Fruit fly (Drosophila melanogaster) whole organism, embryonic: ENCODE results near the gene CG33060.
A peak's percentile ranks its signal among the peaks of the same experiment; 100 is the strongest.

Experiments used
- Atf6 ChIP-seq: fragments of 200-800 bp; sonication (Bioruptor generic); IDR thresholded peaks from 2 replicates; pipeline ENCODE4 v1.3.6; 2022; ENCODE audit warnings: missing biosample characterization, missing genetic modification characterization
- B-H2 ChIP-seq: fragments of 200-800 bp; sonication (Bioruptor generic); optimal IDR thresholded peaks from 2 replicates; lab custom pipeline; 2018; ENCODE audit warnings: missing biosample characterization, mild to moderate bottlenecking, missing genetic modification characterization
- BtbVII ChIP-seq: fragments of 200-800 bp; sonication (Bioruptor generic); optimal IDR thresholded peaks from 3 replicates; lab custom pipeline; 2017; ENCODE audit warnings: missing biosample characterization, mild to moderate bottlenecking, missing genetic modification characterization
- CG10462 ChIP-seq: fragments of 200-800 bp; sonication (Bioruptor generic); optimal IDR thresholded peaks from 2 replicates; lab custom pipeline; 2016; ENCODE audit warnings: missing biosample characterization, missing genetic modification characterization
- CG10654 ChIP-seq: fragments of 200-800 bp; sonication (Bioruptor generic); optimal IDR thresholded peaks from 2 replicates; lab custom pipeline; 2016; ENCODE audit warnings: missing biosample characterization, missing genetic modification characterization
- CG11504 ChIP-seq: fragments of 200-800 bp; sonication (Bioruptor generic); optimal IDR thresholded peaks from 3 replicates; lab custom pipeline; 2019; ENCODE audit warnings: missing biosample characterization, mild to moderate bottlenecking, missing genetic modification characterization, moderate library complexity
- CG13775 ChIP-seq: fragments of 200-800 bp; sonication (Bioruptor generic); optimal IDR thresholded peaks from 3 replicates; lab custom pipeline; 2017; ENCODE audit warnings: missing biosample characterization, mild to moderate bottlenecking, missing genetic modification characterization
- CG15479 ChIP-seq: fragments of 200-800 bp; sonication (Bioruptor generic); optimal IDR thresholded peaks from 3 replicates; lab custom pipeline; 2019; ENCODE audit warnings: missing biosample characterization, mild to moderate bottlenecking, missing genetic modification characterization, moderate library complexity
- CG15601 ChIP-seq: fragments of 200-800 bp; sonication (Bioruptor generic); optimal IDR thresholded peaks from 3 replicates; lab custom pipeline; 2019; ENCODE audit warnings: missing biosample characterization, mild to moderate bottlenecking, missing genetic modification characterization, moderate library complexity
- CG17328 ChIP-seq: fragments of 200-800 bp; sonication (Bioruptor generic); IDR thresholded peaks from 2 replicates; pipeline ENCODE4 v1.3.6; 2022; ENCODE audit warnings: missing biosample characterization, missing genetic modification characterization
- CG30020 ChIP-seq: fragments of 200-800 bp; optimal IDR thresholded peaks from 2 replicates; lab custom pipeline; 2019; ENCODE audit warnings: missing biosample characterization, mild to moderate bottlenecking, missing genetic modification characterization, moderate library complexity
- CG3065 ChIP-seq: fragments of 200-800 bp; sonication (Bioruptor generic); optimal IDR thresholded peaks from 2 replicates; lab custom pipeline; 2016; ENCODE audit warnings: missing biosample characterization, missing genetic modification characterization
- CG5953 ChIP-seq: fragments of 200-800 bp; sonication (Bioruptor generic); IDR thresholded peaks from 2 replicates; pipeline ENCODE4 v1.3.6; 2022; ENCODE audit warnings: missing biosample characterization, missing genetic modification characterization
- CG6683 ChIP-seq: fragments of 200-800 bp; sonication (Bioruptor generic); optimal IDR thresholded peaks from 2 replicates; lab custom pipeline; 2017; ENCODE audit warnings: missing biosample characterization, mild to moderate bottlenecking, missing genetic modification characterization, missing genetic modification reagents
- CG7271 ChIP-seq: fragments of 200-800 bp; sonication (Bioruptor generic); optimal IDR thresholded peaks from 2 replicates; lab custom pipeline; 2018; ENCODE audit warnings: missing biosample characterization, mild to moderate bottlenecking, missing genetic modification characterization, moderate library complexity
- CG7928 ChIP-seq: fragments of 200-800 bp; sonication (Bioruptor generic); optimal IDR thresholded peaks from 2 replicates; lab custom pipeline; 2017; ENCODE audit warnings: missing biosample characterization, mild to moderate bottlenecking, missing genetic modification characterization
- Dad ChIP-seq: fragments of 200-800 bp; sonication (Bioruptor generic); optimal IDR thresholded peaks from 3 replicates; lab custom pipeline; 2016; ENCODE audit warnings: missing biosample characterization, missing genetic modification characterization
- Deaf1 ChIP-seq: fragments of 200-800 bp; optimal IDR thresholded peaks from 3 replicates; lab custom pipeline; 2019; ENCODE audit warnings: missing biosample characterization, mild to moderate bottlenecking, missing genetic modification characterization, moderate library complexity
- Dip3 ChIP-seq: fragments of 200-800 bp; sonication (Bioruptor generic); optimal IDR thresholded peaks from 3 replicates; lab custom pipeline; 2016; ENCODE audit warnings: missing biosample characterization, missing genetic modification characterization
- Dref ChIP-seq: fragments of 200-800 bp; sonication (Bioruptor generic); IDR thresholded peaks from 2 replicates; pipeline ENCODE4 v1.3.6; 2022; ENCODE audit warnings: missing biosample characterization, missing genetic modification characterization
- HmgD ChIP-seq: fragments of 200-800 bp; sonication (Bioruptor generic); optimal IDR thresholded peaks from 3 replicates; lab custom pipeline; 2016; ENCODE audit warnings: missing biosample characterization, missing genetic modification characterization
- Hr51 ChIP-seq, 2 experiments: fragments of 200-800 bp; sonication (Bioruptor generic); optimal IDR thresholded peaks; 2 replicates in 1 of 2; 3 replicates in 1 of 2; lab custom pipeline; 2016 to 2018; ENCODE audit warnings: missing biosample characterization in 2 of 2, missing genetic modification characterization in 2 of 2, mild to moderate bottlenecking in 1 of 2, moderate library complexity in 1 of 2
- Mes4 ChIP-seq: fragments of 200-800 bp; sonication (Bioruptor generic); optimal IDR thresholded peaks from 2 replicates; lab custom pipeline; 2016; ENCODE audit warnings: missing biosample characterization, missing genetic modification characterization
- Oli ChIP-seq: fragments of 200-800 bp; sonication (Bioruptor generic); optimal IDR thresholded peaks from 2 replicates; lab custom pipeline; 2018; ENCODE audit warnings: missing biosample characterization, mild to moderate bottlenecking, missing genetic modification characterization, moderate library complexity
- Opbp ChIP-seq: fragments of 200-800 bp; sonication (Bioruptor generic); IDR thresholded peaks from 3 replicates; pipeline ENCODE4 v1.3.6; 2022; ENCODE audit warnings: missing biosample characterization, missing genetic modification characterization; ENCODE audit not compliant: partially characterized antibody
- PHDP ChIP-seq: fragments of 200-800 bp; sonication (Bioruptor generic); optimal IDR thresholded peaks from 3 replicates; lab custom pipeline; 2018; ENCODE audit warnings: missing biosample characterization, mild to moderate bottlenecking, missing genetic modification characterization, moderate library complexity
- Pdp1 ChIP-seq, 2 experiments: fragments of 200-800 bp; sonication (Bioruptor generic); optimal IDR thresholded peaks; 3 replicates each; lab custom pipeline; 2016; ENCODE audit warnings: missing biosample characterization in 2 of 2, missing genetic modification characterization in 2 of 2, mild to moderate bottlenecking in 1 of 2, moderate library complexity in 1 of 2
- Rx ChIP-seq: fragments of 200-800 bp; sonication (Bioruptor generic); IDR thresholded peaks from 2 replicates; pipeline ENCODE4 v1.3.6; 2022; ENCODE audit warnings: missing biosample characterization, missing genetic modification characterization
- Sox102F ChIP-seq: fragments of 200-800 bp; sonication (Bioruptor generic); optimal IDR thresholded peaks from 2 replicates; lab custom pipeline; 2018; ENCODE audit warnings: missing biosample characterization, mild to moderate bottlenecking, missing genetic modification characterization, moderate library complexity
- Xbp1 ChIP-seq: fragments of 200-800 bp; sonication (Bioruptor generic); optimal IDR thresholded peaks from 3 replicates; lab custom pipeline; 2016; ENCODE audit warnings: missing biosample characterization, mild to moderate bottlenecking, missing genetic modification characterization
- ac ChIP-seq: fragments of 200-800 bp; sonication (Bioruptor generic); optimal IDR thresholded peaks from 3 replicates; lab custom pipeline; 2017; ENCODE audit warnings: missing biosample characterization, mild to moderate bottlenecking, missing genetic modification characterization
- ase ChIP-seq: fragments of 200-800 bp; sonication (Bioruptor generic); IDR thresholded peaks from 3 replicates; pipeline ENCODE4 v1.3.6; 2022; ENCODE audit warnings: missing biosample characterization, missing genetic modification characterization
- bbx ChIP-seq: fragments of 200-800 bp; sonication (Bioruptor generic); IDR thresholded peaks from 2 replicates; pipeline ENCODE4 v1.3.6; 2022; ENCODE audit warnings: missing biosample characterization, missing genetic modification characterization; ENCODE audit not compliant: partially characterized antibody
- btn ChIP-seq: fragments of 200-800 bp; sonication (Bioruptor generic); optimal IDR thresholded peaks from 2 replicates; lab custom pipeline; 2016; ENCODE audit warnings: missing biosample characterization, missing genetic modification characterization
- cas ChIP-seq: fragments of 200-800 bp; sonication (Bioruptor generic); IDR thresholded peaks from 2 replicates; pipeline ENCODE4 v1.3.6; 2022; ENCODE audit warnings: missing biosample characterization, missing genetic modification characterization
- dmrt99B ChIP-seq: fragments of 200-800 bp; sonication (Bioruptor generic); optimal IDR thresholded peaks from 2 replicates; lab custom pipeline; 2018; ENCODE audit warnings: missing biosample characterization, mild to moderate bottlenecking, missing genetic modification characterization, moderate library complexity
- fd3F ChIP-seq: fragments of 200-800 bp; sonication (Bioruptor generic); optimal IDR thresholded peaks from 2 replicates; lab custom pipeline; 2018; ENCODE audit warnings: missing biosample characterization, mild to moderate bottlenecking, missing genetic modification characterization, moderate library complexity
- fru ChIP-seq: fragments of >200 bp; optimal IDR thresholded peaks from 2 replicates; lab custom pipeline; 2017
- gem ChIP-seq: fragments of 200-800 bp; sonication (Bioruptor generic); optimal IDR thresholded peaks from 2 replicates; lab custom pipeline; 2019; ENCODE audit warnings: missing biosample characterization, mild to moderate bottlenecking, missing genetic modification characterization, moderate library complexity
- jumu ChIP-seq: fragments of 200-800 bp; sonication (Bioruptor generic); optimal IDR thresholded peaks from 3 replicates; lab custom pipeline; 2016; ENCODE audit warnings: missing biosample characterization, missing genetic modification characterization
- kni ChIP-seq: fragments of 200-800 bp; sonication (Bioruptor generic); optimal IDR thresholded peaks from 3 replicates; lab custom pipeline; 2017; ENCODE audit warnings: mild to moderate bottlenecking, missing biosample characterization, missing genetic modification reagents, missing genetic modification characterization
- maf-S ChIP-seq: fragments of 200-800 bp; sonication (Bioruptor generic); optimal IDR thresholded peaks from 2 replicates; lab custom pipeline; 2016; ENCODE audit warnings: missing biosample characterization, missing genetic modification characterization
- mirr ChIP-seq: fragments of 200-800 bp; sonication (Bioruptor generic); optimal IDR thresholded peaks from 3 replicates; lab custom pipeline; 2018; ENCODE audit warnings: missing biosample characterization, mild to moderate bottlenecking, missing genetic modification characterization
- odd ChIP-seq: fragments of 200-800 bp; sonication (Bioruptor generic); optimal IDR thresholded peaks from 2 replicates; lab custom pipeline; 2017; ENCODE audit warnings: missing biosample characterization, mild to moderate bottlenecking, missing genetic modification characterization
- sisA ChIP-seq: fragments of 200-800 bp; sonication (Bioruptor generic); IDR thresholded peaks from 2 replicates; pipeline ENCODE4 v1.3.6; 2022; ENCODE audit warnings: missing biosample characterization, missing genetic modification characterization
- slbo ChIP-seq: fragments of 200-800 bp; sonication (Bioruptor generic); IDR thresholded peaks from 2 replicates; pipeline ENCODE4 v1.3.6; 2022; ENCODE audit warnings: missing biosample characterization, missing genetic modification characterization
- slp2 ChIP-seq: fragments of 200-800 bp; sonication (Bioruptor generic); optimal IDR thresholded peaks from 2 replicates; lab custom pipeline; 2016; ENCODE audit warnings: missing biosample characterization, missing genetic modification characterization
- tap ChIP-seq: fragments of 200-800 bp; optimal IDR thresholded peaks from 3 replicates; lab custom pipeline; 2019; ENCODE audit warnings: missing biosample characterization, mild to moderate bottlenecking, missing genetic modification characterization, moderate library complexity
- toy ChIP-seq: fragments of 200-800 bp; sonication (Bioruptor generic); IDR thresholded peaks from 2 replicates; pipeline ENCODE4 v1.3.6; 2022; ENCODE audit warnings: missing biosample characterization, missing genetic modification characterization
- zen ChIP-seq: fragments of 200-800 bp; sonication (Bioruptor generic); optimal IDR thresholded peaks from 3 replicates; lab custom pipeline; 2018; ENCODE audit warnings: missing biosample characterization, mild to moderate bottlenecking, missing genetic modification characterization, moderate library complexity

CG33060 gene

dm6 chr3L:16305820-16306650, 24.8 kb upstream of the CG33060 start, which contains the start of the genes CG13043 and CG13063 (continued):
- no peak for TF ChIP-seq maf-S (GFP tag; lab: Kevin White, UChicago)
- TF ChIP-seq gem (tag; lab: Kevin White, UChicago), result peak; percentile 59
- TF ChIP-seq Opbp (GFP tag; lab: Robert Waterston, UW), result no peak
- TF ChIP-seq btn (GFP tag; lab: Kevin White, UChicago), result no peak
- TF ChIP-seq toy (GFP tag; lab: Robert Waterston, UW), result no peak
- TF ChIP-seq CG6683, result no peak
- no peak for TF ChIP-seq cas (GFP tag; lab: Robert Waterston, UW)
- TF ChIP-seq CG13775 (GFP tag; lab: Kevin White, UChicago), result no peak
- TF ChIP-seq Sox102F (GFP tag; lab: Kevin White, UChicago), result peak; percentile 35
- no peak for TF ChIP-seq CG7928 (GFP tag; lab: Kevin White, UChicago)
- TF ChIP-seq mirr (GFP tag; lab: Kevin White, UChicago), result no peak
- TF ChIP-seq zen (tag; lab: Kevin White, UChicago), result no peak
- TF ChIP-seq sisA (GFP tag; lab: Robert Waterston, UW), result no peak
- TF ChIP-seq B-H2 (GFP tag; lab: Kevin White, UChicago), result no peak
- no peak for TF ChIP-seq ac
- TF ChIP-seq bbx (GFP tag; lab: Robert Waterston, UW), result no peak
- peak; percentile 18 for TF ChIP-seq Deaf1 (tag; lab: Kevin White, UChicago)
- TF ChIP-seq Hr51 (GFP tag; optimal IDR thresholded peaks at IDR 0.05; lab: Kevin White, UChicago), result peak in 1 of 2 experiments; percentile 37
- no peak for TF ChIP-seq ase (GFP tag; lab: Robert Waterston, UW)
- TF ChIP-seq Dad (GFP tag; lab: Kevin White, UChicago), result no peak
- TF ChIP-seq kni (GFP tag; lab: Kevin White, UChicago), result no peak
- peak; percentile 2 for TF ChIP-seq dmrt99B (tag; lab: Kevin White, UChicago)
- no peak for TF ChIP-seq slbo (GFP tag; lab: Robert Waterston, UW)
- TF ChIP-seq PHDP (tag; lab: Kevin White, UChicago), result peak; percentile 3
- no peak for TF ChIP-seq CG3065 (GFP tag; lab: Kevin White, UChicago)
- TF ChIP-seq tap (tag; lab: Kevin White, UChicago), result peak; percentile 22
- TF ChIP-seq Oli (tag; lab: Kevin White, UChicago), result peak; percentile 22
- no peak for TF ChIP-seq fd3F (GFP tag; lab: Kevin White, UChicago)
- TF ChIP-seq Dref (GFP tag; lab: Robert Waterston, UW), result no peak
- no peak for TF ChIP-seq CG10462 (GFP tag; lab: Kevin White, UChicago)
- TF ChIP-seq CG15601 (tag; lab: Kevin White, UChicago), result no peak
- no peak for TF ChIP-seq slp2 (GFP tag; lab: Kevin White, UChicago)
- TF ChIP-seq CG30020 (tag; lab: Kevin White, UChicago), result no peak
- TF ChIP-seq CG5953 (GFP tag; lab: Robert Waterston, UW), result no peak
- TF ChIP-seq Atf6 (GFP tag; lab: Robert Waterston, UW), result peak; percentile 15; the same call in 1 of the 2 replicates
- TF ChIP-seq CG7271 (tag; lab: Kevin White, UChicago), result no peak
- no peak for TF ChIP-seq Rx (GFP tag; lab: Robert Waterston, UW)
- TF ChIP-seq Pdp1 (GFP tag; optimal IDR thresholded peaks at IDR 0.05; lab: Kevin White, UChicago), result no peak
- TF ChIP-seq CG11504 (tag; lab: Kevin White, UChicago), result peak; percentile 59
- no peak for TF ChIP-seq CG15479
- TF ChIP-seq CG17328 (GFP tag; lab: Robert Waterston, UW), result no peak
- no peak for TF ChIP-seq HmgD (GFP tag; lab: Kevin White, UChicago)
- TF ChIP-seq BtbVII (GFP tag; lab: Kevin White, UChicago), result no peak
- no peak for TF ChIP-seq Mes4 (GFP tag; lab: Kevin White, UChicago)
- no peak for TF ChIP-seq CG10654 (GFP tag; lab: Kevin White, UChicago)
- TF ChIP-seq Xbp1 (GFP tag; lab: Kevin White, UChicago), result no peak
- TF ChIP-seq jumu, result no peak
- TF ChIP-seq fru (lab: Kevin White, UChicago), result no peak
- TF ChIP-seq Dip3 (GFP tag; lab: Kevin White, UChicago), result no peak
- no peak for TF ChIP-seq odd (GFP tag; lab: Kevin White, UChicago)
